Fruit fly (Drosophila melanogaster) whole organism, wandering third instar larva: ENCODE measurements around the gene CG44838.
A peak's percentile ranks its signal among the peaks of the same experiment; 100 is the strongest.

Source experiments
- Abd-B ChIP-seq: fragments of >200 bp; optimal IDR thresholded peaks from 2 replicates; lab custom pipeline; 2017; ENCODE audit warnings: missing biosample characterization, missing genetic modification characterization
- CG32264 ChIP-seq: fragments of 200-800 bp; sonication (Bioruptor generic); optimal IDR thresholded peaks from 2 replicates; lab custom pipeline; 2016; ENCODE audit warnings: missing biosample characterization, missing genetic modification characterization
- CG9705 ChIP-seq: fragments of 200-800 bp; sonication (Bioruptor generic); optimal IDR thresholded peaks from 2 replicates; lab custom pipeline; 2018; ENCODE audit warnings: missing biosample characterization, mild to moderate bottlenecking, missing genetic modification characterization
- CrebA ChIP-seq: fragments of 200-800 bp; sonication (Bioruptor generic); optimal IDR thresholded peaks from 2 replicates; lab custom pipeline; 2016; ENCODE audit warnings: missing biosample characterization, mild to moderate bottlenecking, missing genetic modification characterization, borderline replicate concordance
- Dfd ChIP-seq: fragments of >200 bp; optimal IDR thresholded peaks from 2 replicates; lab custom pipeline; 2017; ENCODE audit warnings: missing biosample characterization, missing genetic modification characterization
- Dif ChIP-seq: fragments of 200-275, 200-300 bp; sonication (Bioruptor generic); optimal IDR thresholded peaks from 2 replicates; lab custom pipeline; 2018; ENCODE audit warnings: missing biosample characterization, missing genetic modification characterization; ENCODE audit not compliant: partially characterized antibody
- GATAd ChIP-seq: sonication (Bioruptor generic); optimal IDR thresholded peaks from 2 replicates; lab custom pipeline; 2016; ENCODE audit warnings: missing biosample characterization, missing genetic modification characterization
- HLH106 ChIP-seq: fragments of 200-800 bp; optimal IDR thresholded peaks from 3 replicates; lab custom pipeline; 2019; ENCODE audit warnings: missing biosample characterization, mild to moderate bottlenecking, missing genetic modification characterization, moderate library complexity
- Hnf4 ChIP-seq: fragments of 200-800 bp; sonication (Bioruptor generic); optimal IDR thresholded peaks from 2 replicates; lab custom pipeline; 2016; ENCODE audit warnings: missing biosample characterization, mild to moderate bottlenecking, missing genetic modification characterization
- Hr78 ChIP-seq: fragments of >200 bp; optimal IDR thresholded peaks from 2 replicates; lab custom pipeline; 2017; ENCODE audit warnings: missing biosample characterization, missing genetic modification characterization
- Hr83 ChIP-seq: fragments of 200-300 bp; sonication (Bioruptor generic); optimal IDR thresholded peaks from 2 replicates; lab custom pipeline; 2016; ENCODE audit warnings: missing biosample characterization, mild to moderate bottlenecking, missing genetic modification characterization, moderate library complexity; ENCODE audit not compliant: poor library complexity, severe bottlenecking
- Jra ChIP-seq: sonication (Bioruptor generic); optimal IDR thresholded peaks from 2 replicates; lab custom pipeline; 2016; ENCODE audit warnings: missing biosample characterization, missing genetic modification characterization
- Mio ChIP-seq: sonication (Bioruptor generic); optimal IDR thresholded peaks from 2 replicates; lab custom pipeline; 2016; ENCODE audit warnings: missing biosample characterization, missing genetic modification characterization
- Myc ChIP-seq: fragments of >200 bp; optimal IDR thresholded peaks from 2 replicates; lab custom pipeline; 2017
- N ChIP-seq: fragments of >200 bp; optimal IDR thresholded peaks from 2 replicates; lab custom pipeline; 2018; ENCODE audit warnings: missing biosample characterization, missing external identifiers, missing genetic modification characterization
- OdsH ChIP-seq: fragments of 200-800 bp; sonication (Bioruptor generic); optimal IDR thresholded peaks from 2 replicates; lab custom pipeline; 2016; ENCODE audit warnings: missing biosample characterization, mild to moderate bottlenecking, missing genetic modification characterization
- Rel ChIP-seq, 2 experiments: fragments of 200-800 bp; sonication (Bioruptor generic) in 1 of 2; optimal IDR thresholded peaks; 2 replicates in 1 of 2; 3 replicates in 1 of 2; lab custom pipeline; 2016 to 2019; ENCODE audit warnings: mild to moderate bottlenecking in 2 of 2, missing biosample characterization in 2 of 2, missing genetic modification characterization in 2 of 2, moderate library complexity in 1 of 2
- Sp1 ChIP-seq: fragments of 200-800 bp; sonication (Bioruptor generic); optimal IDR thresholded peaks from 3 replicates; lab custom pipeline; 2019; ENCODE audit warnings: missing biosample characterization, mild to moderate bottlenecking, missing genetic modification characterization, moderate library complexity
- Vsx2 ChIP-seq: fragments of 200-300, 225-300 bp; sonication (Bioruptor generic); optimal IDR thresholded peaks from 2 replicates; lab custom pipeline; 2018; ENCODE audit warnings: missing biosample characterization, missing genetic modification characterization; ENCODE audit not compliant: partially characterized antibody
- br ChIP-seq: fragments of 200-800 bp; sonication (Bioruptor generic); optimal IDR thresholded peaks from 2 replicates; lab custom pipeline; 2016; ENCODE audit warnings: missing biosample characterization, missing genetic modification characterization
- brk ChIP-seq: fragments of 200-800 bp; sonication (Bioruptor generic); optimal IDR thresholded peaks from 2 replicates; lab custom pipeline; 2016; ENCODE audit warnings: missing biosample characterization, mild to moderate bottlenecking, missing genetic modification characterization
- dl ChIP-seq, 2 experiments: fragments of 175-275, 200-275 bp in 1 of 2; fragments of 200-275 bp in 1 of 2; sonication (Bioruptor generic); optimal IDR thresholded peaks; lab custom pipeline; 2018; ENCODE audit warnings: mild to moderate bottlenecking in 2 of 2, missing biosample characterization in 2 of 2, missing genetic modification characterization in 2 of 2, moderate library complexity in 2 of 2; ENCODE audit not compliant: partially characterized antibody in 2 of 2, insufficient read depth in 1 of 2
- dmrt93B ChIP-seq: fragments of 200-800 bp; sonication (Bioruptor generic); optimal IDR thresholded peaks from 2 replicates; lab custom pipeline; 2018; ENCODE audit warnings: missing biosample characterization, mild to moderate bottlenecking, missing genetic modification characterization
- dsf ChIP-seq: sonication (Bioruptor generic); optimal IDR thresholded peaks from 2 replicates; lab custom pipeline; 2016; ENCODE audit warnings: missing biosample characterization, missing genetic modification characterization, borderline replicate concordance
- ey ChIP-seq: fragments of 200-800 bp; sonication (Bioruptor generic); optimal IDR thresholded peaks from 2 replicates; lab custom pipeline; 2016; ENCODE audit warnings: missing biosample characterization, missing genetic modification characterization
- foxo ChIP-seq, 2 experiments: fragments of 200-800 bp; sonication (Bioruptor generic); optimal IDR thresholded peaks; 2 replicates in 1 of 2; 3 replicates in 1 of 2; lab custom pipeline; 2016 to 2017; ENCODE audit warnings: missing biosample characterization in 2 of 2, missing genetic modification characterization in 2 of 2
- fru ChIP-seq: fragments of 200-800 bp; sonication (Bioruptor generic); optimal IDR thresholded peaks from 3 replicates; lab custom pipeline; 2016; ENCODE audit warnings: missing biosample characterization, mild to moderate bottlenecking, missing genetic modification characterization
- h ChIP-seq: fragments of 200-800 bp; sonication (Bioruptor generic); optimal IDR thresholded peaks from 3 replicates; lab custom pipeline; 2016; ENCODE audit warnings: missing biosample characterization, mild to moderate bottlenecking, missing genetic modification characterization
- jim ChIP-seq: fragments of 175-275, 200-325 bp; sonication (Bioruptor generic); optimal IDR thresholded peaks from 2 replicates; lab custom pipeline; 2016; ENCODE audit warnings: missing biosample characterization, mild to moderate bottlenecking, missing genetic modification characterization
- lola ChIP-seq: fragments of >200 bp; optimal IDR thresholded peaks from 2 replicates; lab custom pipeline; 2017; ENCODE audit warnings: missing biosample characterization, missing genetic modification characterization
- pan ChIP-seq: fragments of >200 bp; optimal IDR thresholded peaks from 2 replicates; lab custom pipeline; 2017
- psq ChIP-seq: fragments of 200-800 bp; sonication (Bioruptor generic); optimal IDR thresholded peaks from 3 replicates; lab custom pipeline; 2017; ENCODE audit warnings: missing biosample characterization, mild to moderate bottlenecking, missing genetic modification characterization, moderate library complexity
- rgr ChIP-seq: fragments of 200-800 bp; sonication (Bioruptor generic); optimal IDR thresholded peaks from 3 replicates; lab custom pipeline; 2016; ENCODE audit warnings: missing biosample characterization, mild to moderate bottlenecking, missing genetic modification characterization
- sage ChIP-seq: fragments of 200-800 bp; sonication (Bioruptor generic); optimal IDR thresholded peaks from 2 replicates; lab custom pipeline; 2016; ENCODE audit warnings: missing biosample characterization, mild to moderate bottlenecking, missing genetic modification characterization
- sv ChIP-seq: fragments of 200-800 bp; sonication (Bioruptor generic); optimal IDR thresholded peaks from 3 replicates; lab custom pipeline; 2016; ENCODE audit warnings: missing biosample characterization, missing genetic modification characterization
- tai ChIP-seq: sonication (Bioruptor generic); optimal IDR thresholded peaks from 2 replicates; lab custom pipeline; 2016; ENCODE audit warnings: missing biosample characterization, missing genetic modification characterization
- usp ChIP-seq: fragments of >200 bp; optimal IDR thresholded peaks from 2 replicates; lab custom pipeline; 2017; ENCODE audit warnings: missing biosample characterization, missing genetic modification characterization
- woc ChIP-seq: sonication (Bioruptor generic); optimal IDR thresholded peaks from 2 replicates; lab custom pipeline; 2016; ENCODE audit warnings: missing biosample characterization, mild to moderate bottlenecking, missing genetic modification characterization

Gene CG44838

DNA sequence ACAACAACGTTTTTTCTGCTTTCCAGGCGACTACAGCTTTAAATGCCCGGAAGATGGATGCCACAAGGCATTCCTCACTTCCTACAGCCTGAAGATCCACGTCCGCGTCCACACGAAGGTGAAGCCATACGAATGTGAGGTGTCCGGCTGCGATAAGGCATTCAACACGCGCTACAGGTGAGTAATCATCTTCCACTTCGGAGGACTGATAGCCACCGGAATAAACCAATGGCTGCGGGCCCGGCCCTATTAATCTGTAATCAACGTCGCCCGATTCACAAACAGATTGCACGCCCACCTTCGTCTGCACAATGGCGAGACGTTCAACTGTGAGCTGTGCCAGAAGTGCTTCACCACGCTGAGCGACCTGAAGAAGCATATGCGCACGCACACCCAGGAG is 25.0 kb upstream of the CG44838 start:
- TF ChIP-seq CrebA (GFP tag; lab: Kevin White, UChicago) (no peak), h (GFP tag; lab: Kevin White, UChicago) (peak; percentile 4), OdsH (GFP tag; lab: Kevin White, UChicago) (no peak), jim (no peak), Dif (GFP tag; lab: Kevin White, UChicago) (no peak), Rel (GFP tag; optimal IDR thresholded peaks at IDR 0.05; lab: Kevin White, UChicago) (no peak), Rel (tag; optimal IDR thresholded peaks at IDR 0.05; lab: Kevin White, UChicago) (peak; percentile 73), rgr (GFP tag; lab: Kevin White, UChicago) (no peak), Hr78 (GFP tag; lab: Kevin White, UChicago) (no peak), ey (no peak)

DNA sequence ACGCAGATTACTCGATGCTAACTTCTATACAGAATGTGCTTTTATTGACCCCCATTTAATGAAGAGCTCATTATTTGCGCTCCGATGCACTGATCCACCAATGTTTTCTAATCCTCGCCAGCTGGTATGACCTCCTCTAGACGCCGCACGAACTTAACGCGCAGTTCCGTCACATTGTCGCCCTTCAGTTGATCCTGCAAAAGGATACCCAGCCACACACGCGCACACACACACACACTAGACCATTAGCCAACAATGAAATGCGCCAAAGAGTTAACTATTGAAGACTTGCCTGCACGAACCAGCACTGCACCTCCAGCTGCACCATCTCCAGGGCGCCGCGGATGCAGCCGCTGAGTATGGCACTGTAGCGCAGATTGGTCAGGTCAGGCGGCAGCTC is 22.0 kb upstream of the CG44838 start:
- TF ChIP-seq h (GFP tag; lab: Kevin White, UChicago): no peak
- TF ChIP-seq Dfd: peak; percentile 78
- TF ChIP-seq, all 38 proteins: peak for 1

DNA sequence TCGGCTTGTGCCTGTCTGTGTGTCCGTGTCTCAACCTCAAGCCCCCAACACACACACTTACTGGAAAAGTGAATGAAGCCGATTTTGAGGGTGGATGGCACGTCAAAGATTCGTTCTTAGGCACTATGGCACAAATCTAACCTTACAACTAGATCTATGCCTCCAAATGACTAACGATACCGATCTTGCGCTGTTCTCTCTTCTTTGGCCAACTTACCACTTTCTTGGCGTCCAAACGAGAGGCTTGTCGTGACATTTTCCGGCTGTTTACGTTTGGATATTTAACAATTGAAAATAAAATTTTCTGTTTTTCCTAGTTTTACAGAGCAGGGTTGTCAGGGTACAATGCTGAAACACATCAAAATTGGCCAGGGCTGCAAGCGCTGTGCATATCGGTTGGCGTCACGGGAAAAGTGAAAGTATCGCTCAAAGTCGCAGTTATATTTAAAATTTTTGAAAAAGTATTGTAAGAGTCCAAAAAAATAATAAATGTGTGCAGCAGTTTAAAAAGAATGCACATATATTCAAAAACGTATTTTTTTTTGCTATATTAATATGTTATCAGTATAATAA is 18.9 kb upstream of the CG44838 start, which contains the start of the genes Bet3 and Nf-YA:
TSS of gene Bet3 (minus strand) at position 361 of the 573 bp plus-strand sequence.
TSS of gene Nf-YA (minus strand) at position 361 of the 573 bp plus-strand sequence.
- TF ChIP-seq Abd-B (GFP tag; lab: Kevin White, UChicago) (no peak), HLH106 (tag; lab: Kevin White, UChicago) (peak; percentile 39), Hr78 (GFP tag; lab: Kevin White, UChicago) (no peak), lola (no peak), h (GFP tag; lab: Kevin White, UChicago) (peak; percentile 9), GATAd (GFP tag; lab: Kevin White, UChicago) (no peak), psq (GFP tag; lab: Kevin White, UChicago) (no peak), OdsH (GFP tag; lab: Kevin White, UChicago) (no peak), CG9705 (GFP tag; lab: Kevin White, UChicago) (no peak), brk (GFP tag; lab: Kevin White, UChicago) (no peak), Dif (GFP tag; lab: Kevin White, UChicago) (no peak), Hnf4 (GFP tag; lab: Kevin White, UChicago) (peak; percentile 34), pan (lab: Kevin White, UChicago) (no peak), Myc (lab: Kevin White, UChicago) (no peak), Hr83 (GFP tag; lab: Kevin White, UChicago) (peak; percentile 80), br (GFP tag; lab: Kevin White, UChicago) (no peak), dmrt93B (no peak), rgr (GFP tag; lab: Kevin White, UChicago) (peak; percentile 58), Vsx2 (no peak), dsf (GFP tag; lab: Kevin White, UChicago) (peak; percentile 3), jim (no peak), N (GFP tag; lab: Kevin White, UChicago) (no peak), sv (GFP tag; lab: Kevin White, UChicago) (no peak), fru (GFP tag; lab: Kevin White, UChicago) (no peak), usp (GFP tag; lab: Kevin White, UChicago) (no peak), CrebA (GFP tag; lab: Kevin White, UChicago) (no peak), Jra (GFP tag; lab: Kevin White, UChicago) (peak; percentile 64), Sp1 (GFP tag; lab: Kevin White, UChicago) (peak; percentile 36), tai (GFP tag; lab: Kevin White, UChicago) (no peak), foxo (GFP tag; optimal IDR thresholded peaks at IDR 0.05; lab: Kevin White, UChicago) (peak in 1 of 2 experiments; percentile 56), CG32264 (no peak), Rel (GFP tag; optimal IDR thresholded peaks at IDR 0.05; lab: Kevin White, UChicago) (no peak), Rel (tag; optimal IDR thresholded peaks at IDR 0.05; lab: Kevin White, UChicago) (peak; percentile 52), ey (no peak), sage (GFP tag; lab: Kevin White, UChicago) (no peak), Dfd (no peak), Mio (GFP tag; lab: Kevin White, UChicago) (no peak), woc (GFP tag; lab: Kevin White, UChicago) (peak; percentile 41), dl (GFP tag; optimal IDR thresholded peaks at IDR 0.05; lab: Kevin White, UChicago; ENCODE audit: insufficient read depth in 1 of 2, partially characterized antibody in 2 of 2) (no peak)
- TF ChIP-seq, all 38 proteins: peak for 11
